Fruit fly (Drosophila melanogaster) whole organism, embryonic: ENCODE results near the gene CG3815.

ENCODE experiments used
- Abd-B ChIP-seq: fragments of 200-800 bp; sonication (Bioruptor generic); optimal IDR thresholded peaks from 2 replicates; lab custom pipeline; 2018; ENCODE audit warnings: missing biosample characterization, mild to moderate bottlenecking, missing genetic modification characterization, moderate library complexity
- Awh ChIP-seq: fragments of 200-800 bp; sonication (Bioruptor generic); IDR thresholded peaks from 2 replicates; pipeline ENCODE4, ENCODE4 v1.3.6; 2022; ENCODE audit warnings: missing biosample characterization, missing genetic modification characterization
- B-H2 ChIP-seq: fragments of 200-800 bp; sonication (Bioruptor generic); optimal IDR thresholded peaks from 2 replicates; lab custom pipeline; 2018; ENCODE audit warnings: missing biosample characterization, mild to moderate bottlenecking, missing genetic modification characterization
- CG10267 ChIP-seq: fragments of 200-800 bp; sonication (Bioruptor generic); optimal IDR thresholded peaks from 2 replicates; lab custom pipeline; 2018; ENCODE audit warnings: missing biosample characterization, mild to moderate bottlenecking, missing genetic modification characterization, moderate library complexity
- CG10543 ChIP-seq: fragments of 200-800 bp; sonication (Bioruptor generic); optimal IDR thresholded peaks from 3 replicates; lab custom pipeline; 2017; ENCODE audit warnings: missing biosample characterization, mild to moderate bottlenecking, missing genetic modification characterization, moderate library complexity
- CG11723 ChIP-seq: fragments of 200-800 bp; sonication (Bioruptor generic); optimal IDR thresholded peaks from 2 replicates; lab custom pipeline; 2017; ENCODE audit warnings: missing biosample characterization, mild to moderate bottlenecking, missing genetic modification characterization
- CG13287 ChIP-seq: fragments of 200-800 bp; sonication (Bioruptor generic); IDR thresholded peaks from 2 replicates; pipeline ENCODE4 v1.3.6; 2022; ENCODE audit warnings: missing biosample characterization, missing genetic modification characterization; ENCODE audit not compliant: partially characterized antibody
- CG14050 ChIP-seq: fragments of 200-800 bp; sonication (Bioruptor generic); IDR thresholded peaks from 3 replicates; pipeline ENCODE4 v1.3.6; 2022; ENCODE audit warnings: missing biosample characterization, missing genetic modification characterization
- CG1647 ChIP-seq: fragments of 200-800 bp; sonication (Bioruptor generic); optimal IDR thresholded peaks from 3 replicates; lab custom pipeline; 2016; ENCODE audit warnings: missing biosample characterization, missing genetic modification characterization
- CG16815 ChIP-seq: fragments of 200-800 bp; sonication (Bioruptor generic); optimal IDR thresholded peaks from 3 replicates; lab custom pipeline; 2017; ENCODE audit warnings: missing biosample characterization, mild to moderate bottlenecking, missing genetic modification characterization
- CG1792 ChIP-seq: fragments of 200-800 bp; sonication (Bioruptor generic); optimal IDR thresholded peaks from 2 replicates; lab custom pipeline; 2016; ENCODE audit warnings: missing biosample characterization, missing genetic modification characterization
- CG18619 ChIP-seq: fragments of 200-800 bp; sonication (Bioruptor generic); optimal IDR thresholded peaks from 3 replicates; lab custom pipeline; 2017; ENCODE audit warnings: missing biosample characterization, mild to moderate bottlenecking, missing genetic modification characterization
- CG2889 ChIP-seq: fragments of 200-800 bp; sonication (Bioruptor generic); IDR thresholded peaks from 3 replicates; pipeline ENCODE4 v1.3.6; 2022; ENCODE audit warnings: missing biosample characterization, missing genetic modification characterization
- CG31224 ChIP-seq: fragments of 200-800 bp; sonication (Bioruptor generic); IDR thresholded peaks from 2 replicates; pipeline ENCODE4 v1.3.6; 2022; ENCODE audit warnings: missing biosample characterization, missing genetic modification characterization
- CG3838 ChIP-seq: fragments of 200-800 bp; sonication (Bioruptor generic); optimal IDR thresholded peaks from 3 replicates; lab custom pipeline; 2016; ENCODE audit warnings: missing biosample characterization, missing genetic modification characterization
- CG4707 ChIP-seq: fragments of 200-800 bp; sonication (Bioruptor generic); optimal IDR thresholded peaks from 2 replicates; lab custom pipeline; 2018; ENCODE audit warnings: missing biosample characterization, mild to moderate bottlenecking, missing genetic modification characterization, moderate library complexity
- CG4820 ChIP-seq: fragments of 200-800 bp; sonication (Bioruptor generic); optimal IDR thresholded peaks from 3 replicates; lab custom pipeline; 2016; ENCODE audit warnings: missing biosample characterization, missing genetic modification characterization
- CG6791 ChIP-seq: fragments of 200-800 bp; sonication (Bioruptor generic); IDR thresholded peaks from 3 replicates; pipeline ENCODE4 v1.3.6; 2022; ENCODE audit warnings: missing biosample characterization, missing genetic modification characterization; ENCODE audit not compliant: partially characterized antibody
- CG7372 ChIP-seq: fragments of 200-800 bp; sonication (Bioruptor generic); IDR thresholded peaks from 2 replicates; pipeline ENCODE4 v1.3.6; 2022; ENCODE audit warnings: missing biosample characterization, missing genetic modification characterization
- CG8281 ChIP-seq: fragments of 200-800 bp; sonication (Bioruptor generic); optimal IDR thresholded peaks from 2 replicates; lab custom pipeline; 2018; ENCODE audit warnings: missing biosample characterization, mild to moderate bottlenecking, missing genetic modification characterization, moderate library complexity
- CrebB ChIP-seq: fragments of 200-800 bp; sonication (Bioruptor generic); optimal IDR thresholded peaks from 3 replicates; lab custom pipeline; 2018; ENCODE audit warnings: missing biosample characterization, mild to moderate bottlenecking, missing genetic modification characterization
- Dad ChIP-seq: fragments of 200-800 bp; sonication (Bioruptor generic); optimal IDR thresholded peaks from 3 replicates; lab custom pipeline; 2016; ENCODE audit warnings: missing biosample characterization, missing genetic modification characterization
- Deaf1 ChIP-seq: fragments of 200-800 bp; optimal IDR thresholded peaks from 3 replicates; lab custom pipeline; 2019; ENCODE audit warnings: missing biosample characterization, mild to moderate bottlenecking, missing genetic modification characterization, moderate library complexity
- E2f1 ChIP-seq: fragments of 200-800 bp; sonication (Bioruptor generic); IDR thresholded peaks from 2 replicates; pipeline ENCODE4 v1.3.6; 2022; ENCODE audit warnings: missing biosample characterization, missing genetic modification characterization
- Gsc ChIP-seq: fragments of 200-800 bp; sonication (Bioruptor generic); IDR thresholded peaks from 2 replicates; pipeline ENCODE4 v1.3.6; 2022; ENCODE audit warnings: missing biosample characterization, missing genetic modification characterization
- H15 ChIP-seq: fragments of 200-800 bp; sonication (Bioruptor generic); IDR thresholded peaks from 3 replicates; pipeline ENCODE4 v1.3.6; 2022; ENCODE audit warnings: missing biosample characterization, missing genetic modification characterization
- Kr ChIP-seq: fragments of 200-800 bp; sonication (Bioruptor generic); optimal IDR thresholded peaks from 2 replicates; lab custom pipeline; 2017; ENCODE audit warnings: missing biosample characterization, mild to moderate bottlenecking, missing genetic modification characterization
- Rx ChIP-seq: fragments of 200-800 bp; sonication (Bioruptor generic); IDR thresholded peaks from 2 replicates; pipeline ENCODE4 v1.3.6; 2022; ENCODE audit warnings: missing biosample characterization, missing genetic modification characterization
- Sry-δ ChIP-seq: fragments of 200-800 bp; sonication (Bioruptor generic); optimal IDR thresholded peaks from 2 replicates; lab custom pipeline; 2016; ENCODE audit warnings: missing biosample characterization, missing genetic modification characterization
- Trl ChIP-seq, 3 experiments: fragments of >200 bp in 2 of 3; fragments of 200-800 bp in 1 of 3; sonication (Bioruptor generic) in 1 of 3; optimal IDR thresholded peaks; 2 replicates in 1 of 3; 3 replicates in 2 of 3; lab custom pipeline; 2016 to 2017; ENCODE audit warnings: missing biosample characterization in 1 of 3, missing genetic modification characterization in 1 of 3
- al ChIP-seq: fragments of 200-800 bp; sonication (Bioruptor generic); IDR thresholded peaks from 2 replicates; pipeline ENCODE4 v1.3.6; 2022; ENCODE audit warnings: missing biosample characterization, missing genetic modification characterization
- amos ChIP-seq: fragments of 200-800 bp; sonication (Bioruptor generic); IDR thresholded peaks from 2 replicates; pipeline ENCODE4 v1.3.6; 2022; ENCODE audit warnings: missing biosample characterization, missing genetic modification characterization; ENCODE audit not compliant: partially characterized antibody
- corto ChIP-seq: fragments of 200-800 bp; sonication (Bioruptor generic); optimal IDR thresholded peaks from 2 replicates; lab custom pipeline; 2016; ENCODE audit warnings: missing biosample characterization, mild to moderate bottlenecking, missing genetic modification characterization, moderate library complexity
- crp ChIP-seq, 2 experiments: fragments of 200-800 bp; sonication (Bioruptor generic); optimal IDR thresholded peaks; 2 replicates in 1 of 2; 3 replicates in 1 of 2; lab custom pipeline; 2017; ENCODE audit warnings: missing biosample characterization in 2 of 2, missing genetic modification characterization in 2 of 2, mild to moderate bottlenecking in 1 of 2, moderate library complexity in 1 of 2
- en ChIP-seq: fragments of 200-800 bp; sonication (Bioruptor generic); optimal IDR thresholded peaks from 2 replicates; lab custom pipeline; 2016; ENCODE audit warnings: missing biosample characterization, missing genetic modification characterization
- fd3F ChIP-seq: fragments of 200-800 bp; sonication (Bioruptor generic); optimal IDR thresholded peaks from 2 replicates; lab custom pipeline; 2018; ENCODE audit warnings: missing biosample characterization, mild to moderate bottlenecking, missing genetic modification characterization, moderate library complexity
- kay ChIP-seq: fragments of 200-800 bp; sonication (Bioruptor generic); optimal IDR thresholded peaks from 2 replicates; lab custom pipeline; 2016; ENCODE audit warnings: missing biosample characterization, missing genetic modification characterization
- kni ChIP-seq: fragments of 200-800 bp; sonication (Bioruptor generic); optimal IDR thresholded peaks from 3 replicates; lab custom pipeline; 2017; ENCODE audit warnings: mild to moderate bottlenecking, missing biosample characterization, missing genetic modification reagents, missing genetic modification characterization
- lov ChIP-seq, 2 experiments: fragments of 200-800 bp in 1 of 2; fragments of >200 bp in 1 of 2; sonication (Bioruptor generic) in 1 of 2; IDR thresholded peaks in 1 of 2; optimal IDR thresholded peaks in 1 of 2; 2 replicates in 1 of 2; 3 replicates in 1 of 2; pipeline versions ENCODE4 v1.3.6 to Lab custom; 2017 to 2022; ENCODE audit warnings: missing biosample characterization in 1 of 2, missing genetic modification characterization in 1 of 2
- mld ChIP-seq: fragments of 200-800 bp; sonication (Bioruptor generic); IDR thresholded peaks from 3 replicates; pipeline ENCODE4 v1.3.6; 2022; ENCODE audit warnings: missing biosample characterization, missing genetic modification characterization; ENCODE audit not compliant: partially characterized antibody
- pan ChIP-seq, 4 experiments: fragments of >200 bp in 3 of 4; fragments of 200-800 bp in 1 of 4; sonication (Bioruptor generic) in 1 of 4; optimal IDR thresholded peaks in 3 of 4; IDR thresholded peaks in 1 of 4; 2 replicates each; pipeline versions ENCODE4 v1.3.6 to Lab custom; 2017 to 2022; ENCODE audit warnings: missing biosample characterization in 2 of 4, missing genetic modification characterization in 2 of 4, mixed read lengths in 1 of 4
- peb ChIP-seq: fragments of 200-800 bp; sonication (Bioruptor generic); IDR thresholded peaks from 2 replicates; pipeline ENCODE4 v1.3.6; 2022; ENCODE audit warnings: missing biosample characterization, missing genetic modification characterization
- pfk ChIP-seq: fragments of 200-800 bp; sonication (Bioruptor generic); optimal IDR thresholded peaks from 2 replicates; lab custom pipeline; 2018; ENCODE audit warnings: missing biosample characterization, mild to moderate bottlenecking, missing genetic modification characterization, moderate library complexity
- rib ChIP-seq: fragments of 200-800 bp; sonication (Bioruptor generic); IDR thresholded peaks from 2 replicates; pipeline ENCODE4 v1.3.6; 2022; ENCODE audit warnings: missing biosample characterization, missing genetic modification characterization
- sd ChIP-seq: fragments of 200-800 bp; sonication (Bioruptor generic); optimal IDR thresholded peaks from 3 replicates; lab custom pipeline; 2018; ENCODE audit warnings: missing biosample characterization, mild to moderate bottlenecking, missing genetic modification characterization, moderate library complexity
- stwl ChIP-seq: fragments of 200-800 bp; sonication (Bioruptor generic); optimal IDR thresholded peaks from 3 replicates; lab custom pipeline; 2018; ENCODE audit warnings: missing biosample characterization, mild to moderate bottlenecking, missing genetic modification characterization, moderate library complexity
- tgo ChIP-seq: fragments of 200-800 bp; sonication (Bioruptor generic); IDR thresholded peaks from 3 replicates; pipeline ENCODE4 v1.3.6; 2022; ENCODE audit warnings: missing biosample characterization, missing genetic modification characterization
- zfh1 ChIP-seq: fragments of 200-800 bp; sonication (Bioruptor generic); IDR thresholded peaks from 3 replicates; pipeline ENCODE4 v1.3.6; 2022; ENCODE audit warnings: missing biosample characterization, missing genetic modification characterization

Gene CG3815

DNA sequence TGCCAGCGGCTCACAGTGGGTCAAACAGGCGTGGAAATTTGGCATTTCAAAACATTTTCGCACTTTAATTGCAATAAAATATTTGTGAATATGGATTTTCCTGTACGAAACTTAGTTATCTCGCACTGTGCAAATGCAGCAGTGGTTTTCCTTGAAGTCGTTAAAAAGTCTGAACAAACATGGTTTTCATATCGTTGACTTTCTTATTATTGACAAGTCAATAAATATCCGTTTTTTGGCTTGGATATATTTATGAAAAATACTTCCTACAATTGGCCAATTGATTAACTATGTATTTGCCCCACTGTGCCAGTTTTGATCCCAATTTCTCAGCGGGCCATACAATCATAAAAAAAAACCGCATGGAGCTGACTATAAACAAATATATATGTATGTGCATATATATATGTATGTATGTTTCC, 29.7 kb upstream of the CG3815 start (continued):
- TF ChIP-seq kay (GFP tag; lab: Kevin White, UChicago) (peak; percentile 92), Sry-δ (GFP tag; lab: Kevin White, UChicago) (peak; percentile 64), peb (GFP tag; lab: Robert Waterston, UW) (peak; percentile 87), crp (GFP tag; optimal IDR thresholded peaks at IDR 0.05; lab: Kevin White, UChicago) (peak in 1 of 2 experiments; percentile 67), tgo (GFP tag; lab: Robert Waterston, UW) (peak; percentile 95), CG6791 (GFP tag; lab: Robert Waterston, UW) (no peak), CG3838 (peak; percentile 86), CG16815 (GFP tag; lab: Kevin White, UChicago) (peak; percentile 94), CG18619 (peak; percentile 95), Deaf1 (peak; percentile 76), CG13287 (GFP tag; lab: Robert Waterston, UW) (peak; percentile 39; the same call in 1 of the 2 replicates), stwl (tag; lab: Kevin White, UChicago) (peak; percentile 39), Abd-B (GFP tag; lab: Kevin White, UChicago) (peak; percentile 95), E2f1 (peak; percentile 93), zfh1 (GFP tag; lab: Robert Waterston, UW) (peak; percentile 94), CrebB (peak; percentile 87), Awh (GFP tag; lab: Robert Waterston, UW) (peak; percentile 93), Trl (optimal IDR thresholded peaks at IDR 0.05; lab: Kevin White, UChicago) (no peak), Trl (GFP tag; optimal IDR thresholded peaks at IDR 0.05; lab: Kevin White, UChicago) (peak; percentile 96), CG1647 (peak; percentile 93), Gsc (GFP tag; lab: Robert Waterston, UW) (peak; percentile 84), CG10543 (GFP tag; lab: Kevin White, UChicago) (peak; percentile 91), amos (GFP tag; lab: Robert Waterston, UW) (no peak), CG2889 (GFP tag; lab: Robert Waterston, UW) (peak; percentile 82), pfk (GFP tag; lab: Kevin White, UChicago) (no peak), CG1792 (GFP tag; lab: Kevin White, UChicago) (peak; percentile 85), Dad (peak; percentile 96), CG7372 (peak; percentile 93), fd3F (peak; percentile 93), mld (GFP tag; lab: Robert Waterston, UW) (no peak), Rx (GFP tag; lab: Robert Waterston, UW) (peak; percentile 91), CG11723 (GFP tag; lab: Kevin White, UChicago) (peak; percentile 94), Kr (GFP tag; lab: Kevin White, UChicago) (no peak), sd (tag; lab: Kevin White, UChicago) (peak; percentile 87), CG31224 (GFP tag; lab: Robert Waterston, UW) (peak; percentile 81), kni (GFP tag; lab: Kevin White, UChicago) (peak; percentile 71), H15 (GFP tag; lab: Robert Waterston, UW) (peak; percentile 91), CG4820 (GFP tag; lab: Kevin White, UChicago) (peak; percentile 96), lov (optimal IDR thresholded peaks at IDR 0.05; lab: Kevin White, UChicago) (no peak), lov (GFP tag; IDR thresholded peaks at IDR 0.05; lab: Robert Waterston, UW) (peak; percentile 89), B-H2 (GFP tag; lab: Kevin White, UChicago) (peak; percentile 67), CG4707 (peak; percentile 91), en (GFP tag; lab: Kevin White, UChicago) (peak; percentile 96), al (GFP tag; lab: Robert Waterston, UW) (peak; percentile 86), CG8281 (tag; lab: Kevin White, UChicago) (peak; percentile 82), rib (GFP tag; lab: Robert Waterston, UW) (peak; percentile 82), CG10267 (tag; lab: Kevin White, UChicago) (peak; percentile 90), CG14050 (peak; percentile 94), pan (optimal IDR thresholded peaks at IDR 0.05; lab: Kevin White, UChicago) (no peak), pan (GFP tag; optimal IDR thresholded peaks at IDR 0.05 in 1 of 2, IDR thresholded peaks at IDR 0.05 in 1 of 2) (peak in 1 of 2 experiments; percentile 95), corto (GFP tag; lab: Kevin White, UChicago) (peak; percentile 33)
